Fruit fly (Drosophila melanogaster) ovary, adult (tissue): ENCODE results near the gene lok.

Experiments used
- CG17801 ChIP-seq: fragments of 200-800 bp; optimal IDR thresholded peaks from 2 replicates; lab custom pipeline; 2019; ENCODE audit warnings: missing biosample characterization, mild to moderate bottlenecking, missing genetic modification characterization, moderate library complexity; ENCODE audit not compliant: partially characterized antibody

lok gene

DNA sequence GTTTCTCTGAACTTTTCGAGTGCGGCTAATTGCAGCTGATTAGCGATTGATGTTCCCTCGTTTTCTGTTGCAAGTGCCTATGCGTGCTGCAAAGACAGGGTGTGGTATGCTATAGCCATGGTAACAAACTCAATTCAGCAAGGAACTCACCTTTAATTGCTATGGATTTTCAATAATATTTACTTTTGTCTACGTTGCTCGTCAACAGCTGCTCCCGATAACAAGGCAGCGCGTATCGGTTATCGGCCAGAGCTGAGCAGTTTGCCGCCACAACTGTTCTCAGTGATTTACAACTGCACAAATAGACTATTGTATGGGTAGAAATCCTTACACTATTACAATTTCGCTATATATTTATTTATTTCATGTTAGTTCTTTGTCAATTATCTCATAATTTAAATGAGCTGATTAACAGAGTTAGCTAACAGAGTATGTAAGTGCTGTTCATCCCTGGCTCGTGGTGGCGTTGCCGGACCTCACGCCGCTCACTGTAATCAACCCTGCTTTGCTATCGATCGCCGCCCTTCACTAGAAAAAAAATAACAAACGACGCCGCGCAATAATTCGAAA is 14.1 kb downstream of the lok start, which contains the start of the genes pr and neb:
Gene pr (minus strand): TSS at position 225 of the 570 bp plus-strand sequence.
Gene neb (plus strand): TSS at position 524 of the 570 bp plus-strand sequence.
- TF ChIP-seq CG17801 (GFP tag; lab: Kevin White, UChicago), result peak; percentile 62

DNA sequence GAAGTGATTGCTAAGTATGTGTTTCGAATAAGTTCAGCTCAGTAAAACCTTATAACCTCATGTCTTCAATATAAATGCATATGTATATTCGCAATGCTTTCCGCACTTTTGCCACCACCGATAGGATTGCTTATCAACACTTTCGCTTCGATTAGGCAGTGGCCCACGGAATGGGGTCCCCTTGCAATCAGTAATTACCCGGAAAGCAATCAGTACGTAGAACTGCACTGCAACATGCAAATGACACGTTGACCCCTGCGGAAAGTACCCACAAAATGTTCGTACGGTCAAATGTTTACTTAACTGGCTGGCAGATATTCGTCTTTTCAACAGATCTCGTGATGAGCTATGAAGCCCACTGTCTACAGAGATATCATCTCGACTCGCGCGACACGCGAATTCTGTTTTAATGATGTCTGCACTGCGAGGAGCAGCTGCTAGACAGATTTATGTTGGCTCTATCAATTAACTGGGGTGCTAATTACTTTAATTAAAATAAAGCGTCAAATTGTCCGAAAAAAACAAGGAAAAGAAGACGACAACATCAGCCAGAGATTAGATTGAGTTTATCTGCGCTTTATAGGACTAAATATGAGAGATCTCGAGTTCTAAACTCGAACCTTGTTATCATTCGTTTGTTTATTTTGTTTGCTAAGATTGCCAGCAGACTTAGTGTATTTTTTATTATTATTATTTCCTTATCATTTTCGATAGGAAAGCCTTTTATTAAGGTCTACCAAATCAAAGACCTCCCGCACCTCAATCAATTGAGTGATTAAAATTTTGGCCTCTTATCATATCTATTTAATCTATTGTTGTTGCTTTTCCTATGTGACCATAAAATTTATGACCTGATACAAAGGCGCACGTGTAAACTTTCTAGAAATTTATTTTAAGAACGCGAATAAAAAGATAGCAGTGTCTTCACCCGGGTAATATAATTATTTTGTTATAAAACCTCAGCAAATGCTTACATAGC is 16.5 kb downstream of the lok start:
- peak; percentile 11 for TF ChIP-seq CG17801 (GFP tag; lab: Kevin White, UChicago)

DNA sequence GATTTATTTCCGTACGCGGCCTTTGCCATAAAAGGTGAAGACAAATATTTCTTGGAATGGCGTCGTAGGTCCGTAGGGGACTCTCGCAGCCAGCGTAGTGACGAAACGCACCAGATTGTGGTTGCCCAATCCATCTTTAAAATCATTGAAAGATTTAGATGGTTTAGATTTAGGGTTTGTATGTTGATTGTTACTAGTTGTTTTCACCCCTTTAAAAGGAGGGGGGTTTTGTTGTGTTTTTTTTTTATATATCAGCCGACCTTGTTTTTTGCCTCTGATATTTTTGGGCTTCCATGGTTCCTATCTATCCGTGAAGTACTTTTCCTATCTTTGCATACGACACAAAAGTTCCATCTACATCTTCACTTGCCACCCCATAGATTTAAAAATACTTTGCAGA is 17.7 kb downstream of the lok start:
- no peak for TF ChIP-seq CG17801 (GFP tag; lab: Kevin White, UChicago)

DNA sequence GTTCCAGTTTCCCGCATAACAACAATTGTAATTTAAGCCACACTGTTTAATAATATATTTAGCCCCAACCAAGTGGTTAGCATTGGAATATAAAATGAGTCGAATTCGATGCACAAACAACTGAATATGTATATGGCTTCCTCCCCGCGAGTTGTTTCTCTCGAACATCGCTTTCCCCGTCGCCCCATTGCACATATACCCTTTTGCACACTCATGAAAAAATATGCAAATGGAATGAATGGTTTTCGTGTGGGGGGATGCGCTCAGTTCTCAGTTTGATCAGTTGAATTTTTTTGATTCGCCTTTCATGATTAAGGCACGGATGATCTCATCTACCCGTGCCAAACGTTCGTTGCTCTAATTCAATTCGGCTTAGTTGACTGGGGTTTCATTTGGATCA is 19.6 kb downstream of the lok start:
- no peak for TF ChIP-seq CG17801 (GFP tag; lab: Kevin White, UChicago)

DNA sequence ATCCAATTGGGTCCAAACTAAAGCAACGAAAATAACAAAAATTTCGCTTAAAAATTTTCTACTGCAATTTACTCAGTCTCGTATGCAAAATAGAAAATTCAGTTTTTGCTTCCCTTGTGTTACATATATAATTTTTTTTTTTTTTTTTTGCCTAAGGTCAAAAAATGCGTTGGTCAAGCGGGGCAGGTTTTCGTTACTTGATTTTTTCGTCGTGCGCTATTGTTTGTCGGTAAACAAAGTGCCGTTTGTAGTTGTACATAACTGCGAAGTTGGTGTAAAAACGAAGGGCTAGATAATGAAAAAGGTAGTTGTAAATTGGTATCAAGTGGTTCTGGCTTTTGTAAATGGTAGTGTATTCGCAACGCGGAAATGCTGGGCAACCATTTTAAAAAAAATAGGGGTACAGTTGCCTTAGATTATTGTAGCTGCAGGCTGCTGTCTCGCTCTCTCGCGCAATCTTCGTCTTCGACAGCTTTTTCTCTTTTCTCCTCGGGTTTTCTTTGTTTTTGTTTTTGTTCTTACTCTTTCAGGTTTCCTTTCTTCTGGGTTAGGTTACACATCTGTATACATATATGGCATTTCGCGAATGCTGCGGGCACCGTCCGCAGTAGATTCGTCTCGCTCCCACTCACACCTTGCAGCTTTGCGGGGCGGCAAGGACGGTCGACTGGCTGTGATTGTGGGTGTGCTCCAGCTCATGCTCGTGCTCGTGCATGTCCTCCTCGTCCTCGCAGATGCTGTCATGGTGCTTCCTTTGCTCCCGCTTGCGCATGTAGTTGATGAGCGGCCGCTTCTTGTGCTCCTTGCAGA is 21.1 kb downstream of the lok start:
- TF ChIP-seq CG17801 (GFP tag; lab: Kevin White, UChicago), result no peak

DNA sequence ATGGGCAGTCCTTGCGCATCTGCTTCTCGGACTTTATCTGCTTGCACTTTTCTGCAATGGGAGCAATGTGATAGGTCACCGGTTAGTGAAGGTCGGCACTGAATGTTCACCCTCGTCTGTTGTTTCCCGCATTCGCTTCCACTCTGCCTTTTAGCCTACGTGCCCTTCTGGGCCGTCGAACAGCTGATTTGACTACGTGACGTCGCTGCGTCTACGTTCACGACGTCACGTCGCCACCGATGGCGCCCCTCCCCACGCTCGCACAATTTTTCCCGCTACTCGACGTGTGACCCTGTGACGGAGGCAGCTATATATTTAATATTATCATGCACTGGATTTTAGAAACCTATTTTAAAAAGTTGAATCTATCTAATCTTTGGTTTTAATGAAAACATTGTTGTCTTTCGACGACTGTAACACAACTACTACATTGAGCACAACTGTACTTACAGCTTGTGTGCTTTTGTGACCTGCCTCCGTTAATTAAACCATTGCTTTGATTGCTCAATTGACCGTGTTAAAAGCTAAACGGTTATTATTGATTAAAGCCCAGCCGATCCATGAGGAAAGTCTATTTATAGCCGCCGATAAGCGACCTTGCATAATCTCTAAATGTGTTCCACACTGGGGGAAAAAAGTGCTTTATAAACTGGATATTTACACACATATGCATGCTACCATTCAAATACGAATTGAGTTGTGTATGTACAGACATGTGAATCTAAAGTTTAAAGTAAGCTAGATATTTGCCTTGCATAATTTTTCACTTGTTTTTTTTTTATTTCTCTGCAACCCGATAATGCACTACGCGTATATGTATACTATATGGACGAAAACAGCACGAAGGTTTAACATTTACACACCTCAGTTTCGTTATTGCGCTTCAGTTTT is 22.0 kb downstream of the lok start:
- no peak for TF ChIP-seq CG17801 (GFP tag; lab: Kevin White, UChicago)

DNA sequence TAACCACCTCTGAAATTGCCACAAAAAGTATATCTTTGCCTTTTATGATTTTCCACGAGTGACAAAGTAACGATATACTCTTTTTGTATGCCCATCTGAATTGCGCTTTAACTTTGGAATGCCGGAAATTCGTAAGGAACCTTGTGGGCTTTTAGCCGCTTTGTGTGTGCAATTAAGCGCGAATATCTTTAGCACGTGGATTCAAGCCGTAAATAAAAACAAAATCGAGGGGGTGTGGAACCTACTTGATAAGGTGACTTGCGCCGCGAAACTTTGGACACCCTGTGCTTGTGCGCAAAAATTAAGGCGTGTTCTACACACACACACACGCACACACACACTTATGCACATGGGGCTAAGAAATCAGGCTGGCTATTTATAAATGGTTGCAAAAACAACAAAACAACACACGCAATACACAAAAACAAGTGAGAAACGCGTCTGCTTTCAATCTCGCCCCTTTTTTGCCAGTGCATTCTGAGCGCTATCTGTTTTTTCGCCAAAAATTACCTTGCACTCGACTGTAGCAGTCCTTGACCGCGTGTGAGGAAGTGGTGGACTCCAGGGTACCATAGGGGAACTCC is 22.9 kb downstream of the lok start:
- TF ChIP-seq CG17801 (GFP tag; lab: Kevin White, UChicago), result no peak

DNA sequence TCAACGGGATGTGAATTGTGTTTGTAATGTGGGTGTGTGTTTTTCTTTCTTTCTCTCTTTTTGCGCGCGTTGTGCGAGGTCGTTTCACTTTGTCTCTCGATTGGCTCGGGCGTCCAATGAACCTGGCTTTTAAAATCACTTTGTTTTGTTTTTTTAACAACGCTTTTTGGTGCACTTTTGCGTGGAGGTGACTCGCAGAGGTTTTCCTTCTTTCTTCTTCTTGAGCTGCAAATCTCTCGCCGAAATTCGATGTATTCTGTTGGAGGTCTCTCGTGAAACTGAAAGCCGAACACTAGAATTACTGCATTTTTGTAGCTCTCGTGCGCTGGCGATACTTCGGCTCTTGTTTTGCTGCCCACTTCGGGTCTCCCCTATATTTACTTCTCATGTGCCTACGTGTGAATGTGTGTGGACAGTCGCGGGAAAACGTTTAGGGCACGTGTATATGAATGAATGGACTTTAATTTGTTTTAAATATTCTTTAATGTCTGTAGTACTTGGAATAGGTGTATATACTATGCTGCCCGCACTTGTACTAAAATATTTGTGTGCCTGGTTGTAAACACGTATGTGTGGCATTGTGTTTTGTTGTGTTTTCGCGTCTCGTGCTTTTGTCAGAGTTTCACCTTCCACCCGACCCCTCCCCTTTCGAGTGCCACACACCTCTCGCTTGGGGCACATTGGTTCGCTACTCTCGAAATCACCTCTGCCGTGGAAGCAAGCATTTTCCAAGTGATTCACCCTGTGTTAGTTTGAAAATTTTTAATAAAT is 23.7 kb downstream of the lok start, which contains the start of gene fok:
Gene fok (minus strand): TSS at position 286 of the 771 bp plus-strand sequence.
- peak; percentile 97 for TF ChIP-seq CG17801 (GFP tag; lab: Kevin White, UChicago)

DNA sequence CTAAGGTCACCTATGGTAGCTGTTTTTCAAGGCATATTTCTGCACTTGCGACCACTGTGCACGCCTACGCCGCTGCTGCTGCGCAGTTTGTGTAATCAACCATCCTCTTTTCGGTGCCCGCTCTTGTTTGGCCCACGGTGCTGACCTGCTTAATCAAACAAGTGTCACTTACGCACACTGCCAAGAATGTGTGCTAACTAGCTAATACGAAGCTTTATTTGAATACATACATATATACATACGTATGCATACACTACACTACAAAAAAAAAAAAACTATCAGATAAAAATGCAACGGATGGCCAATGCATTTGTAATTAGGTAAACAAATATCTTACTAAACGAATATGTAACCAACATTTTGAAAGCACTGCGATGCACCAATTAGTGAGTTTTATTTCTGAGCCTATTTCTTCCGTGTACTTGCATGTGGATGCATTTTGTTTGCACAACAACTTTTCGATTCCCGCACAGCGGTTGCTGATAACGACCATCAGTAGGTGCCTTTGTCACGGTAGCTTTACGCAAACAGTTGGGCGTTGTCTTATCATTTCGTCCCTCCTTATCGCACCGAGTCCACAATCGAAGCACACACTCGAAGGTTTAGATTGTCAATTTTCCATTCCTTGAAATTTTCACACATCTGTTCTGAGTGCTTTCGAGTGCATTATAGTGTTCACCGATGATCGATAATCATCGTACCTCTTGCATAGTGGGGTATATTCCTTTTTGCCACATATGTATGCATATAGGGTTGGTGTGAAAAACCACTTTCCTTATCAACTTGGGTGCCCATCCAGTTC is 25.3 kb downstream of the lok start:
- TF ChIP-seq CG17801 (GFP tag; lab: Kevin White, UChicago), result peak; percentile 36

DNA sequence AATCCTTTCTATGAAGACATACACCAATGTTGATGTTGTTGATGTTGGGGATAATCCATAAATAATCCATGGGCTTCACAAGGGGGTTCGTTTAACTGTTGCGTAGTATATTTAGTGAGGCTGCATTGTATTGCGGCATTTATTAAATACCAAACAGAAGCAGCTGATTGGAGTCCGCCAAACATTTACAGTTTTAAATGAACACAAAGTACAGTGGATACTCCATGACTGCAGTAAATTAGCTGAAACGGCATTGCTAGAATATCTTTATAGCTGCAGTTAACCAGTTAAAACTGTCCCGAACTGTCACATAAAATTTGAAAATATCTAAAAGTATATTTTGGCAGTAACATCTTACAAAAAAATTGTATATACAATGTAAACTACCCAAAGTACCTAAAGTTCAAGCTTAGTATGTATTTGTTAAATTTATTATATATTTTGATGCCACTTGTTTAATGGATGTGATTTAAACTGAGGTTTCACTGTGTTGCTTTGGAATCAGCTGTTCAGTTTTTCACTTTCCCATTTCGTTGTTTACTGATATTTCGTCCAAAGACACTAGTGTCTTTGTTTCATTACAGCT is 30.0 kb downstream of the lok start, which contains the start of the genes CG10747 and Pyroxd1:
Gene CG10747 (minus strand): TSS at position 255 of the 586 bp plus-strand sequence.
Gene Pyroxd1 (plus strand): TSS at position 342 of the 586 bp plus-strand sequence.
- TF ChIP-seq CG17801 (GFP tag; lab: Kevin White, UChicago), result peak; percentile 99

DNA sequence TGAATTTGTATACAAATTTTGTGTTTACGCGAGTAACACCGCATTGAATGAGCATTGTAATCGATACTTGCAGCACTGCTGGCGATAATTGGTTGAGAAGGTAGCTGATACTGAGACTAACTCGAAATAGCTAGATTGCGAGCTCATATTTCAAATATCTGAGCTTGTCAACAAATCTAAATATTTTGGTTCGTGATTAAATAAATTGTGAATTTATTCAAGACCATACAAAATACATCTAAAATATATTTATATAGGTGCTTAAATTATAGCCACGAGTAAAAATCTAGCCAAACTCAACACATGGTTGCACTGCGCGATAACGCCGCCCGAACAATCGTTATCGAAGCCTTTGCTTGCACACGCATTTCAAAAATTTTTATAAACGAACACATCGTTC is 32.6 kb downstream of the lok start, which contains the start of the genes Taf13 and nesd:
Gene Taf13 (minus strand): TSS at position 56 of the 400 bp plus-strand sequence.
Gene nesd (plus strand): TSS at position 179 of the 400 bp plus-strand sequence.
- peak; percentile 60 for TF ChIP-seq CG17801 (GFP tag; lab: Kevin White, UChicago)
